Worm (Caenorhabditis elegans): Measurements from ENCODE around the gene F40D4.17.

Gene F40D4.17

ce11 chrV:17173738-17174137 lies 18.5 kb upstream of the F40D4.17 start, which contains the start of gene srbc-25:
Gene srbc-25, plus strand, starts transcription at chrV:17174038.
- TF ChIP-seq ztf-11 (tag; optimal IDR thresholded peaks at IDR 0.05) (no peak), dmd-9 (GFP tag; IDR thresholded peaks at IDR 0.05) (no peak), fos-1 (tag; optimal IDR thresholded peaks at IDR 0.05) (no peak), zag-1 (tag; optimal IDR thresholded peaks at IDR 0.05) (no peak), set-16 (GFP tag; IDR thresholded peaks at IDR 0.05) (no peak), ama-1 (optimal IDR thresholded peaks at IDR 0.05) (no peak), ces-1 (GFP tag; optimal IDR thresholded peaks at IDR 0.05) (no peak), snpc-4 (tag; optimal IDR thresholded peaks at IDR 0.05) (no peak), T20F7.1 (GFP tag; optimal IDR thresholded peaks at IDR 0.05) (no peak), Y75B8A.6 (GFP tag; IDR thresholded peaks at IDR 0.05) (no peak), madf-5 (GFP tag; IDR thresholded peaks at IDR 0.05) (no peak), egl-27 (tag; optimal IDR thresholded peaks at IDR 0.05) (no peak), zfp-3 (GFP tag; conservative IDR thresholded peaks at IDR 0.05) (no peak), ztf-7 (tag; optimal IDR thresholded peaks at IDR 0.05) (no peak), aha-1 (tag) (no peak), nhr-42 (GFP tag; IDR thresholded peaks at IDR 0.05) (no peak)

ce11 chrV:17171551-17171950 lies 16.3 kb upstream of the F40D4.17 start, which contains the start of gene srbc-26:
Gene srbc-26, plus strand, starts transcription at chrV:17171851.
- TF ChIP-seq zag-1 (tag; optimal IDR thresholded peaks at IDR 0.05) (no peak), ceh-62 (tag; optimal IDR thresholded peaks at IDR 0.05) (no peak), hlh-30 (tag; optimal IDR thresholded peaks at IDR 0.05; ENCODE audit: insufficient read depth) (no peak), ctbp-1 (GFP tag; IDR thresholded peaks at IDR 0.05) (no peak), spr-3 (GFP tag; optimal IDR thresholded peaks at IDR 0.05) (no peak), fkh-10 (GFP tag; optimal IDR thresholded peaks at IDR 0.05) (no peak), Y75B8A.6 (GFP tag; IDR thresholded peaks at IDR 0.05) (no peak), D1046.2 (GFP tag; IDR thresholded peaks at IDR 0.05) (no peak), nhr-77 (tag; optimal IDR thresholded peaks at IDR 0.05) (no peak), nhr-237 (tag; optimal IDR thresholded peaks at IDR 0.05) (no peak), vab-7 (GFP tag; IDR thresholded peaks at IDR 0.05) (no peak), dpl-1 (GFP tag; optimal IDR thresholded peaks at IDR 0.05) (no peak), fos-1 (tag; optimal IDR thresholded peaks at IDR 0.05) (no peak), dmd-9 (GFP tag; IDR thresholded peaks at IDR 0.05) (no peak), madf-5 (GFP tag; IDR thresholded peaks at IDR 0.05) (no peak), R02D3.7 (tag; optimal IDR thresholded peaks at IDR 0.05) (no peak)

DNA sequence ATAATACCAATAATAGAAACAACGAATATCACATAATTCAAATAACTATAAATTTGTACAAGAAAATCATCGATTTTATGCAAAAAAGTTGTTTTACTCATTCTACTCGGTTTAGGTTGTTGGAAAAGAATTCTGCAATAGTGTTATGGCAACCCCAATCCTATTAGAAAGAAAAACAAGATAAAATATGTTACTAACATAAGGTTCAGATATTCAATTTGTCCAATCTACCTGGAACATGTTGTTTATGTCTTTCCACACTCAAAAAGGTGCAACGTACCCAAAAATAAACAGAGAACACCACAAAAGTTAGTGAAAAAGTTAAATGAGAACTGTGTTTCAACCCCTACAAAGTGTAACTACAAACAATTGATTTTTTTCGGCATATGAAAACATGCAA lies 15.6 kb upstream of the F40D4.17 start, which contains the start of gene srw-51:
Gene srw-51, minus strand, starts transcription at position 101 of the 400 bp plus-strand sequence.
- TF ChIP-seq nhr-41 (GFP tag; IDR thresholded peaks at IDR 0.05) (no peak), nhr-102 (tag; optimal IDR thresholded peaks at IDR 0.05) (no peak), dve-1 (tag; optimal IDR thresholded peaks at IDR 0.05; ENCODE audit: insufficient read depth) (no peak), T26A8.4 (GFP tag; IDR thresholded peaks at IDR 0.05) (no peak), ZK546.5 (tag; optimal IDR thresholded peaks at IDR 0.05) (no peak), fkh-10 (GFP tag; optimal IDR thresholded peaks at IDR 0.05) (no peak), php-3 (GFP tag; IDR thresholded peaks at IDR 0.05) (no peak), mep-1 (tag; optimal IDR thresholded peaks at IDR 0.05) (no peak), tag-97 (GFP tag; IDR thresholded peaks at IDR 0.05) (no peak), egl-43 (GFP tag; IDR thresholded peaks at IDR 0.05) (no peak), F44E2.7 (GFP tag; IDR thresholded peaks at IDR 0.05) (no peak), nhr-11 (tag; optimal IDR thresholded peaks at IDR 0.05) (no peak), mdl-1 (tag; optimal IDR thresholded peaks at IDR 0.05) (no peak), daf-12 (tag; optimal IDR thresholded peaks at IDR 0.05) (no peak), ceh-82 (tag; optimal IDR thresholded peaks at IDR 0.05) (no peak), hlh-11 (tag; optimal IDR thresholded peaks at IDR 0.05) (no peak), zfp-3 (GFP tag; conservative IDR thresholded peaks at IDR 0.05) (no peak), vab-7 (GFP tag; IDR thresholded peaks at IDR 0.05) (no peak)

Data from whole organism, L4 larva.